Fruit fly (Drosophila melanogaster): ENCODE measurements around the gene Cf2.

The Cf2 gene

DNA sequence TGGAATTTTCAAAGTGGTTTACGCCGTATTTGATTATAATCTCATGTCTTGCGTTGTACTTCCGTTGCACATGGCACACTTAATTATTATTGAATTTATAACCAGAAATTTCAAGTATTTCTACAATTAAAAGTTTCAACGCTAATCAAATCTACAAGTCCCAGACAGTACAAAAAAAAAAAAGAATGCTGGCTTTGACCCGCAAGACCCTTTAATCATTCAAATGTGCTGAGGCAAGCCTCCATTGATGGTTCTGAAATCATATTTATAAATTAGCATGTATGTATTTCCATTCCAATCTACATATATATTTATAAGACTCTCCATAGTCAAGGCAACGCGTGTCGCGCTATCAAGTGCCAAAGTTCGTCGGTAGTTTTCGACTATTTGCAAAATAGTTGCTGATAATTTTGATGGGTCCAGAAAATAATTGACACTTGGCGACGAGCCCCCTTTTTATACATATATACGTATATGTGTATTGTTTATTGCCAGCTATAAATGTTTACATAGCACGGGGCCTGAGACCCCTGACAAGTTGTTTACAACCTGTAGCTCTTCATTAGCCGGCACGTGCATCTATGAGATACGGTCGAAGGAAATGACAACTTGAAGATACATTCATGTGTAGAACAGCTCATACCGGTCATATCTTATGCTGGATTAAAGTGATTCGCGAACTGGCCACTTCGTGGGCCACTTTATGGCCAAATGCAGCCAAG, 13.7 kb upstream of the Cf2 start:
- TF ChIP-seq gcm2 (GFP tag; optimal IDR thresholded peaks at IDR 0.05) = no peak
- TF ChIP-seq BtbVII (GFP tag; optimal IDR thresholded peaks at IDR 0.05) = no peak
- no peak for TF ChIP-seq CG8290 (GFP tag; optimal IDR thresholded peaks at IDR 0.05)
- no peak for TF ChIP-seq CG8290 (tag; optimal IDR thresholded peaks at IDR 0.05)
- TF ChIP-seq dysf (GFP tag; IDR thresholded peaks at IDR 0.05) = no peak
- 0 out of 4 replicates have a peak, but pooled peaks have one; percentile 10 for TF ChIP-seq chinmo (GFP tag; IDR thresholded peaks at IDR 0.05; ENCODE audit: partially characterized antibody)
- no peak for TF ChIP-seq CG8359 (GFP tag; optimal IDR thresholded peaks at IDR 0.05; ENCODE audit: borderline replicate concordance)
- no peak for TF ChIP-seq NfI (GFP tag; optimal IDR thresholded peaks at IDR 0.05)
- TF ChIP-seq Dip3 (GFP tag; optimal IDR thresholded peaks at IDR 0.05) = no peak
- TF ChIP-seq CG17328 (GFP tag; IDR thresholded peaks at IDR 0.05) = no peak
- TF ChIP-seq CG17359 (tag; optimal IDR thresholded peaks at IDR 0.05) = no peak
- 0 out of 3 replicates have a peak, but pooled peaks have one; percentile 8 for TF ChIP-seq CG16813 (GFP tag; IDR thresholded peaks at IDR 0.05; ENCODE audit: partially characterized antibody)
- no peak for TF ChIP-seq gce (GFP tag; IDR thresholded peaks at IDR 0.05)
- TF ChIP-seq CG31224 (GFP tag; IDR thresholded peaks at IDR 0.05) = no peak
- no peak for TF ChIP-seq schlank (tag; optimal IDR thresholded peaks at IDR 0.05)
- TF ChIP-seq fd64A (GFP tag; optimal IDR thresholded peaks at IDR 0.05) = no peak
- TF ChIP-seq CG34376 (GFP tag; optimal IDR thresholded peaks at IDR 0.05) = peak; percentile 84
- no peak for TF ChIP-seq CG8765 (GFP tag; IDR thresholded peaks at IDR 0.05)
- TF ChIP-seq CG18262 (tag; optimal IDR thresholded peaks at IDR 0.05) = no peak
- peak; percentile 58 for TF ChIP-seq cwo (GFP tag; optimal IDR thresholded peaks at IDR 0.05)
- TF ChIP-seq CG17361 (GFP tag; IDR thresholded peaks at IDR 0.05) = no peak
- no peak for TF ChIP-seq Lim3 (GFP tag; IDR thresholded peaks at IDR 0.05)
- no peak for TF ChIP-seq Dbx (GFP tag; IDR thresholded peaks at IDR 0.05)
- TF ChIP-seq CG13424 (tag; optimal IDR thresholded peaks at IDR 0.05) = no peak
- no peak for TF ChIP-seq CG15696 (tag; optimal IDR thresholded peaks at IDR 0.05)
- no peak for TF ChIP-seq YL-1 (GFP tag; optimal IDR thresholded peaks at IDR 0.05)
- no peak for TF ChIP-seq otp (GFP tag; IDR thresholded peaks at IDR 0.05)
- TF ChIP-seq Blimp-1 (GFP tag; optimal IDR thresholded peaks at IDR 0.05) = no peak
- no peak for TF ChIP-seq ERR (GFP tag; optimal IDR thresholded peaks at IDR 0.05)
- TF ChIP-seq abd-A (tag; optimal IDR thresholded peaks at IDR 0.05) = peak; percentile 30
- TF ChIP-seq gem (tag; optimal IDR thresholded peaks at IDR 0.05) = peak; percentile 58
- peak; percentile 58 for TF ChIP-seq sens (GFP tag)
- TF ChIP-seq ftz-f1 (GFP tag; optimal IDR thresholded peaks at IDR 0.05) = peak; percentile 8
- no peak for TF ChIP-seq CTCF (GFP tag; optimal IDR thresholded peaks at IDR 0.05)
- TF ChIP-seq kah (GFP tag; optimal IDR thresholded peaks at IDR 0.05) = no peak
- peak; percentile 20 for TF ChIP-seq CG10543 (GFP tag; optimal IDR thresholded peaks at IDR 0.05)
- TF ChIP-seq sug (tag; optimal IDR thresholded peaks at IDR 0.05) = peak; percentile 22
- no peak for TF ChIP-seq Sry-β (GFP tag; optimal IDR thresholded peaks at IDR 0.05)
- TF ChIP-seq insv (GFP tag; optimal IDR thresholded peaks at IDR 0.05) = no peak
- TF ChIP-seq Max (GFP tag; optimal IDR thresholded peaks at IDR 0.05) = no peak
- no peak for TF ChIP-seq B-H2 (GFP tag; optimal IDR thresholded peaks at IDR 0.05)

DNA sequence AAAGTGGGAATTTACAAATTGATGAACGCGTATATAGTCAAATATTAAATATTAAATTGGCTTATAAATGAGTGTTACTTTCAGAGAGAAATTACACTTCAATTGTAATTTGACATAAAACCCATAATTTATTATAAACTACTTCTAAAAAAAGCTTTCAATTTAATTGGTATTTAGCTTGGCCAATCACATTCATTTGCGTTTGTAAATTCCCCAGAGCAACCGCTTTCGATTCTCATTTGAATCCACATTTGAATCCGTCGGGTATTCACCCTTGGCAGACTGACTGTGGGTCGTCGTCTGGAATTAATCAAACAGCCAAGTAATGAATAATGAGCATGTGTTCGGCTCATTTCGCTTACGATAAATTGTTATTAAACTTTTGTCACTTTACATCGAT, 13.0 kb upstream of the Cf2 start:
- TF ChIP-seq slbo (GFP tag; IDR thresholded peaks at IDR 0.05) (no peak), Nf-YB (GFP tag; optimal IDR thresholded peaks at IDR 0.05) (peak; percentile 6), CG14014 (GFP tag; IDR thresholded peaks at IDR 0.05) (no peak), Med (GFP tag) (peak; percentile 14)
